Fruit fly (Drosophila melanogaster): ENCODE measurements around the gene dpp.

dm6 chr2L:2394872-2395271, 33.3 kb upstream of the dpp start:
- no peak for TF ChIP-seq CG8478 (optimal IDR thresholded peaks at IDR 0.05)
- TF ChIP-seq CTCF (optimal IDR thresholded peaks at IDR 0.05): no peak

Measured in S2 (cell line).